Worm (Caenorhabditis elegans): ENCODE results near the gene frm-2.

DNA sequence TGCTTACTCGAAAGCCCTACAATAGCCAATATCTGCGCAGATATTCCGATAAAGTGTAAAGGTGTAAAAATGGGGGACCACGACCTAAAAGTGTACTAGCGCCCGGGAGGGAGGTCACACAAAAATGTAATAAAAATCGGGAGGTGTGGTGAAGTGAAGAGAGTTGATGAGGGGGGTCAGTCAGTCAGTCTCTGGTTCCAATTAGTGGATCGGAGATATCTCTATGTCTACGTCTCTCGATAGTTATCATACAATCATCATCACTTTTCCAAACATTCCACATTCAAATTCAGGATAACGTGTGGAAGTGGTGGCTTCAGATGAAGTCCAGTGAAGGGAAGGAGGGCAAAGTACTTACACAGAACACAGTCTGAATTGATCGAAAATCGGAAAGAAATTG lies 5.9 kb downstream of the frm-2 start:
- TF ChIP-seq fos-1 (tag; optimal IDR thresholded peaks at IDR 0.05) (no peak), ama-1 (optimal IDR thresholded peaks at IDR 0.05) (no peak), daf-12 (tag; optimal IDR thresholded peaks at IDR 0.05) (no peak), ceh-28 (tag; optimal IDR thresholded peaks at IDR 0.05) (no peak), ztf-11 (tag; optimal IDR thresholded peaks at IDR 0.05) (no peak), nhr-237 (tag; optimal IDR thresholded peaks at IDR 0.05) (no peak), ceh-16 (tag; optimal IDR thresholded peaks at IDR 0.05) (no peak), snpc-4 (tag; optimal IDR thresholded peaks at IDR 0.05) (no peak)
